Fruit fly (Drosophila melanogaster): Measurements from ENCODE around the gene Bcat.

Bcat gene

dm6 chrX:13403962-13404830 is 7.5 kb downstream of the Bcat start, which contains the start of gene GstT4 (continued):
- TF ChIP-seq Hr38 (GFP tag; optimal IDR thresholded peaks at IDR 0.05) (peak; percentile 66), Sox102F (GFP tag; optimal IDR thresholded peaks at IDR 0.05) (peak; percentile 85), dsx (GFP tag; optimal IDR thresholded peaks at IDR 0.05; ENCODE audit: poor library complexity, severe bottlenecking) (peak; percentile 95), eg (GFP tag; IDR thresholded peaks at IDR 0.05) (peak; percentile 99), CG6792 (GFP tag; optimal IDR thresholded peaks at IDR 0.05) (peak; percentile 94), CG15336 (GFP tag; IDR thresholded peaks at IDR 0.05) (peak; percentile 97), Met (GFP tag; optimal IDR thresholded peaks at IDR 0.05) (peak; percentile 70), acj6 (GFP tag; optimal IDR thresholded peaks at IDR 0.05) (peak; percentile 79), CG34406 (GFP tag; optimal IDR thresholded peaks at IDR 0.05) (peak; percentile 91), Lpt (GFP tag; optimal IDR thresholded peaks at IDR 0.05) (peak; percentile 99), Smox (GFP tag; optimal IDR thresholded peaks at IDR 0.05) (peak; percentile 82), CG3919 (GFP tag; optimal IDR thresholded peaks at IDR 0.05) (peak; percentile 92), net (GFP tag; optimal IDR thresholded peaks at IDR 0.05) (peak; percentile 97), CG3032 (tag; optimal IDR thresholded peaks at IDR 0.05) (peak; percentile 89), CG9139 (GFP tag; optimal IDR thresholded peaks at IDR 0.05) (peak; percentile 97), cyc (GFP tag; optimal IDR thresholded peaks at IDR 0.05) (peak; percentile 80), fd85E (GFP tag; optimal IDR thresholded peaks at IDR 0.05) (peak; percentile 86), CG8319 (GFP tag; optimal IDR thresholded peaks at IDR 0.05) (peak; percentile 78)

DNA sequence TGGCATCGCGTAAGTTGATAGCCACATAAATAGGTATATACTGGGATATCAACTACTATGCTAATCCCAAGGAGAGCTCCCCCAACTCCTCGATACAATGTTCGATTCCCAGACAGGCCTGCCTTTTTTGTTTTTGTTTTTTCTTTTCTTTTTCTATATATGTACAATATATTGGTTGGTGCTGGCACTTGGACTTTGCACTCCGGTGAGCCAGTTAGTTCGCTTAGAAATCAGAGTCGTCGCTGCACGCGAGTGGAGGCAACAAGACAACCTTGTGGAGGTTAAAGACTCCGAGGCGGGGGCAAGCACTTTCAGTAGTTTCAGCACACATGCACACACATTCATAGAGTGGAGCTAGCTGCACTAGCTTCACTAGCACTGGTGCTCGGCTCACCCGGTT is 9.6 kb downstream of the Bcat start:
- TF ChIP-seq Met (GFP tag; optimal IDR thresholded peaks at IDR 0.05): no peak
- TF ChIP-seq CG6276 (GFP tag; optimal IDR thresholded peaks at IDR 0.05): peak; percentile 68
- TF ChIP-seq CG10669 (GFP tag; optimal IDR thresholded peaks at IDR 0.05): no peak
- TF ChIP-seq CG6792 (GFP tag; optimal IDR thresholded peaks at IDR 0.05): no peak
- no peak for TF ChIP-seq CG6854 (GFP tag; optimal IDR thresholded peaks at IDR 0.05)
- no peak for TF ChIP-seq Sox102F (GFP tag; optimal IDR thresholded peaks at IDR 0.05)
- no peak for TF ChIP-seq Eip75B (GFP tag; optimal IDR thresholded peaks at IDR 0.05)
- no peak for TF ChIP-seq CG3032 (tag; optimal IDR thresholded peaks at IDR 0.05)
- peak; percentile 56; the same call in 2 of the 3 replicates for TF ChIP-seq eg (GFP tag; IDR thresholded peaks at IDR 0.05)
- no peak for TF ChIP-seq vri (GFP tag; optimal IDR thresholded peaks at IDR 0.05)
- no peak for TF ChIP-seq net (GFP tag; optimal IDR thresholded peaks at IDR 0.05)
- no peak for TF ChIP-seq pdm3 (GFP tag; optimal IDR thresholded peaks at IDR 0.05)
- TF ChIP-seq Lpt (GFP tag; optimal IDR thresholded peaks at IDR 0.05): peak; percentile 51
- TF ChIP-seq CG8319 (GFP tag; optimal IDR thresholded peaks at IDR 0.05): no peak
- TF ChIP-seq CG31627 (GFP tag; optimal IDR thresholded peaks at IDR 0.05): no peak
- TF ChIP-seq esn (GFP tag; optimal IDR thresholded peaks at IDR 0.05): no peak
- peak; percentile 44 for TF ChIP-seq CG16779 (tag; optimal IDR thresholded peaks at IDR 0.05)
- TF ChIP-seq fkh (GFP tag; optimal IDR thresholded peaks at IDR 0.05): no peak
- TF ChIP-seq CG11762 (GFP tag; optimal IDR thresholded peaks at IDR 0.05; ENCODE audit: insufficient read depth): no peak
- TF ChIP-seq CG8632 (GFP tag; optimal IDR thresholded peaks at IDR 0.05): no peak
- no peak for TF ChIP-seq CG11902 (GFP tag; optimal IDR thresholded peaks at IDR 0.05)
- TF ChIP-seq Smox (GFP tag; optimal IDR thresholded peaks at IDR 0.05): no peak
- no peak for TF ChIP-seq Hr38 (GFP tag; optimal IDR thresholded peaks at IDR 0.05)
- TF ChIP-seq salr (GFP tag; optimal IDR thresholded peaks at IDR 0.05): no peak
- TF ChIP-seq CG32006 (GFP tag; optimal IDR thresholded peaks at IDR 0.05): no peak
- TF ChIP-seq CG4318 (GFP tag; optimal IDR thresholded peaks at IDR 0.05): no peak
- TF ChIP-seq dsx (GFP tag; optimal IDR thresholded peaks at IDR 0.05; ENCODE audit: poor library complexity, severe bottlenecking): peak; percentile 79
- no peak for TF ChIP-seq Sox15 (GFP tag; optimal IDR thresholded peaks at IDR 0.05)
- TF ChIP-seq CG10631 (GFP tag; optimal IDR thresholded peaks at IDR 0.05): no peak
- TF ChIP-seq lz (GFP tag; optimal IDR thresholded peaks at IDR 0.05): no peak
- TF ChIP-seq spab (GFP tag; optimal IDR thresholded peaks at IDR 0.05): peak; percentile 20
- TF ChIP-seq Sox14 (GFP tag; optimal IDR thresholded peaks at IDR 0.05): no peak
- TF ChIP-seq dac (GFP tag; optimal IDR thresholded peaks at IDR 0.05): no peak
- no peak for TF ChIP-seq Ets96B (tag; optimal IDR thresholded peaks at IDR 0.05)
- TF ChIP-seq Gug (GFP tag; IDR thresholded peaks at IDR 0.05): no peak
- peak; percentile 61 for TF ChIP-seq CG6808 (GFP tag; optimal IDR thresholded peaks at IDR 0.05)
- no peak for TF ChIP-seq Eip78C (GFP tag)
- TF ChIP-seq CG11294 (GFP tag; IDR thresholded peaks at IDR 0.05): no peak
- peak; percentile 51; the same call in 1 of the 2 replicates for TF ChIP-seq CG15336 (GFP tag; IDR thresholded peaks at IDR 0.05)
- TF ChIP-seq achi (GFP tag; optimal IDR thresholded peaks at IDR 0.05): no peak
- no peak for TF ChIP-seq OdsH (GFP tag; optimal IDR thresholded peaks at IDR 0.05)
